Fruit fly (Drosophila melanogaster) whole organism, wandering third instar larva: Measurements from ENCODE around the gene Myc.

ENCODE experiments used
- Abd-B ChIP-seq: fragments of >200 bp; optimal IDR thresholded peaks from 2 replicates; lab custom pipeline; 2017; ENCODE audit warnings: missing biosample characterization, missing genetic modification characterization
- CG32264 ChIP-seq: fragments of 200-800 bp; sonication (Bioruptor generic); optimal IDR thresholded peaks from 2 replicates; lab custom pipeline; 2016; ENCODE audit warnings: missing biosample characterization, missing genetic modification characterization
- CG9705 ChIP-seq: fragments of 200-800 bp; sonication (Bioruptor generic); optimal IDR thresholded peaks from 2 replicates; lab custom pipeline; 2018; ENCODE audit warnings: missing biosample characterization, mild to moderate bottlenecking, missing genetic modification characterization
- CrebA ChIP-seq: fragments of 200-800 bp; sonication (Bioruptor generic); optimal IDR thresholded peaks from 2 replicates; lab custom pipeline; 2016; ENCODE audit warnings: missing biosample characterization, mild to moderate bottlenecking, missing genetic modification characterization, borderline replicate concordance
- Dif ChIP-seq: fragments of 200-275, 200-300 bp; sonication (Bioruptor generic); optimal IDR thresholded peaks from 2 replicates; lab custom pipeline; 2018; ENCODE audit warnings: missing biosample characterization, missing genetic modification characterization; ENCODE audit not compliant: partially characterized antibody
- GATAd ChIP-seq: sonication (Bioruptor generic); optimal IDR thresholded peaks from 2 replicates; lab custom pipeline; 2016; ENCODE audit warnings: missing biosample characterization, missing genetic modification characterization
- HLH106 ChIP-seq: fragments of 200-800 bp; optimal IDR thresholded peaks from 3 replicates; lab custom pipeline; 2019; ENCODE audit warnings: missing biosample characterization, mild to moderate bottlenecking, missing genetic modification characterization, moderate library complexity
- Hnf4 ChIP-seq: fragments of 200-800 bp; sonication (Bioruptor generic); optimal IDR thresholded peaks from 2 replicates; lab custom pipeline; 2016; ENCODE audit warnings: missing biosample characterization, mild to moderate bottlenecking, missing genetic modification characterization
- Hr83 ChIP-seq: fragments of 200-300 bp; sonication (Bioruptor generic); optimal IDR thresholded peaks from 2 replicates; lab custom pipeline; 2016; ENCODE audit warnings: missing biosample characterization, mild to moderate bottlenecking, missing genetic modification characterization, moderate library complexity; ENCODE audit not compliant: poor library complexity, severe bottlenecking
- Jra ChIP-seq: sonication (Bioruptor generic); optimal IDR thresholded peaks from 2 replicates; lab custom pipeline; 2016; ENCODE audit warnings: missing biosample characterization, missing genetic modification characterization
- Myc ChIP-seq: fragments of >200 bp; optimal IDR thresholded peaks from 2 replicates; lab custom pipeline; 2017
- N ChIP-seq: fragments of >200 bp; optimal IDR thresholded peaks from 2 replicates; lab custom pipeline; 2018; ENCODE audit warnings: missing biosample characterization, missing external identifiers, missing genetic modification characterization
- OdsH ChIP-seq: fragments of 200-800 bp; sonication (Bioruptor generic); optimal IDR thresholded peaks from 2 replicates; lab custom pipeline; 2016; ENCODE audit warnings: missing biosample characterization, mild to moderate bottlenecking, missing genetic modification characterization
- Rel ChIP-seq, 2 experiments: fragments of 200-800 bp; sonication (Bioruptor generic) in 1 of 2; optimal IDR thresholded peaks; 2 replicates in 1 of 2; 3 replicates in 1 of 2; lab custom pipeline; 2016 to 2019; ENCODE audit warnings: mild to moderate bottlenecking in 2 of 2, missing biosample characterization in 2 of 2, missing genetic modification characterization in 2 of 2, moderate library complexity in 1 of 2
- Sp1 ChIP-seq: fragments of 200-800 bp; sonication (Bioruptor generic); optimal IDR thresholded peaks from 3 replicates; lab custom pipeline; 2019; ENCODE audit warnings: missing biosample characterization, mild to moderate bottlenecking, missing genetic modification characterization, moderate library complexity
- Vsx2 ChIP-seq: fragments of 200-300, 225-300 bp; sonication (Bioruptor generic); optimal IDR thresholded peaks from 2 replicates; lab custom pipeline; 2018; ENCODE audit warnings: missing biosample characterization, missing genetic modification characterization; ENCODE audit not compliant: partially characterized antibody
- br ChIP-seq: fragments of 200-800 bp; sonication (Bioruptor generic); optimal IDR thresholded peaks from 2 replicates; lab custom pipeline; 2016; ENCODE audit warnings: missing biosample characterization, missing genetic modification characterization
- brk ChIP-seq: fragments of 200-800 bp; sonication (Bioruptor generic); optimal IDR thresholded peaks from 2 replicates; lab custom pipeline; 2016; ENCODE audit warnings: missing biosample characterization, mild to moderate bottlenecking, missing genetic modification characterization
- dl ChIP-seq, 2 experiments: fragments of 175-275, 200-275 bp in 1 of 2; fragments of 200-275 bp in 1 of 2; sonication (Bioruptor generic); optimal IDR thresholded peaks; lab custom pipeline; 2018; ENCODE audit warnings: mild to moderate bottlenecking in 2 of 2, missing biosample characterization in 2 of 2, missing genetic modification characterization in 2 of 2, moderate library complexity in 2 of 2; ENCODE audit not compliant: partially characterized antibody in 2 of 2, insufficient read depth in 1 of 2
- dmrt93B ChIP-seq: fragments of 200-800 bp; sonication (Bioruptor generic); optimal IDR thresholded peaks from 2 replicates; lab custom pipeline; 2018; ENCODE audit warnings: missing biosample characterization, mild to moderate bottlenecking, missing genetic modification characterization
- dsf ChIP-seq: sonication (Bioruptor generic); optimal IDR thresholded peaks from 2 replicates; lab custom pipeline; 2016; ENCODE audit warnings: missing biosample characterization, missing genetic modification characterization, borderline replicate concordance
- ey ChIP-seq: fragments of 200-800 bp; sonication (Bioruptor generic); optimal IDR thresholded peaks from 2 replicates; lab custom pipeline; 2016; ENCODE audit warnings: missing biosample characterization, missing genetic modification characterization
- foxo ChIP-seq, 2 experiments: fragments of 200-800 bp; sonication (Bioruptor generic); optimal IDR thresholded peaks; 2 replicates in 1 of 2; 3 replicates in 1 of 2; lab custom pipeline; 2016 to 2017; ENCODE audit warnings: missing biosample characterization in 2 of 2, missing genetic modification characterization in 2 of 2
- fru ChIP-seq: fragments of 200-800 bp; sonication (Bioruptor generic); optimal IDR thresholded peaks from 3 replicates; lab custom pipeline; 2016; ENCODE audit warnings: missing biosample characterization, mild to moderate bottlenecking, missing genetic modification characterization
- h ChIP-seq: fragments of 200-800 bp; sonication (Bioruptor generic); optimal IDR thresholded peaks from 3 replicates; lab custom pipeline; 2016; ENCODE audit warnings: missing biosample characterization, mild to moderate bottlenecking, missing genetic modification characterization
- jim ChIP-seq: fragments of 175-275, 200-325 bp; sonication (Bioruptor generic); optimal IDR thresholded peaks from 2 replicates; lab custom pipeline; 2016; ENCODE audit warnings: missing biosample characterization, mild to moderate bottlenecking, missing genetic modification characterization
- lola ChIP-seq: fragments of >200 bp; optimal IDR thresholded peaks from 2 replicates; lab custom pipeline; 2017; ENCODE audit warnings: missing biosample characterization, missing genetic modification characterization
- pan ChIP-seq: fragments of >200 bp; optimal IDR thresholded peaks from 2 replicates; lab custom pipeline; 2017
- psq ChIP-seq: fragments of 200-800 bp; sonication (Bioruptor generic); optimal IDR thresholded peaks from 3 replicates; lab custom pipeline; 2017; ENCODE audit warnings: missing biosample characterization, mild to moderate bottlenecking, missing genetic modification characterization, moderate library complexity
- rgr ChIP-seq: fragments of 200-800 bp; sonication (Bioruptor generic); optimal IDR thresholded peaks from 3 replicates; lab custom pipeline; 2016; ENCODE audit warnings: missing biosample characterization, mild to moderate bottlenecking, missing genetic modification characterization
- sage ChIP-seq: fragments of 200-800 bp; sonication (Bioruptor generic); optimal IDR thresholded peaks from 2 replicates; lab custom pipeline; 2016; ENCODE audit warnings: missing biosample characterization, mild to moderate bottlenecking, missing genetic modification characterization
- sv ChIP-seq: fragments of 200-800 bp; sonication (Bioruptor generic); optimal IDR thresholded peaks from 3 replicates; lab custom pipeline; 2016; ENCODE audit warnings: missing biosample characterization, missing genetic modification characterization
- tai ChIP-seq: sonication (Bioruptor generic); optimal IDR thresholded peaks from 2 replicates; lab custom pipeline; 2016; ENCODE audit warnings: missing biosample characterization, missing genetic modification characterization
- usp ChIP-seq: fragments of >200 bp; optimal IDR thresholded peaks from 2 replicates; lab custom pipeline; 2017; ENCODE audit warnings: missing biosample characterization, missing genetic modification characterization
- woc ChIP-seq: sonication (Bioruptor generic); optimal IDR thresholded peaks from 2 replicates; lab custom pipeline; 2016; ENCODE audit warnings: missing biosample characterization, mild to moderate bottlenecking, missing genetic modification characterization

Myc gene

dm6 chrX:3404698-3405097 lies 31.7 kb downstream of the Myc start:
- TF ChIP-seq Sp1 (GFP tag; lab: Kevin White, UChicago) (no peak), CG32264 (GFP tag; lab: Kevin White, UChicago) (no peak), pan (no peak), Jra (no peak), brk (GFP tag; lab: Kevin White, UChicago) (no peak), br (GFP tag; lab: Kevin White, UChicago) (no peak), rgr (GFP tag; lab: Kevin White, UChicago) (no peak), GATAd (GFP tag; lab: Kevin White, UChicago) (no peak), foxo (GFP tag; optimal IDR thresholded peaks at IDR 0.05; lab: Kevin White, UChicago) (no peak)

DNA sequence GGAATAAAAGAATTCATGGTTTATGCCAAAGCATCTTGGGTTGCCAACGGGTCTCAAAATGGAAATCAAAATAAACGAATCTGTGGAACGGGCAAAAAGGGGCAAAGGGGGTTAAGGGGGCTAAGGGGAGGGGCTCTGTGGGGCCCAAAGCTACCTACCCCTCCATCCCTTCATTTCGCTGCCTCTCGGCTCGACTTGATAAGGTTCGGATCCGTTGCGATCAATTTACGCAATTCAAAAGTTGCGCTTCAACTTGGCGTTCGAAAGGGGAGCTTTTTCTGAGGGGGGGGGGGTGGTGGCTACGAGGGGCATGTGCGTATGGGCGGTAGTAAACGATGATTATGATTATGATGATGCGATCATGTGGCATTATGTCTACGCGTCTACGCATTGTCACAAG lies 32.5 kb downstream of the Myc start:
- TF ChIP-seq foxo (GFP tag; optimal IDR thresholded peaks at IDR 0.05; lab: Kevin White, UChicago): no peak
- no peak for TF ChIP-seq psq (GFP tag; lab: Kevin White, UChicago)
- no peak for TF ChIP-seq usp
- no peak for TF ChIP-seq CG9705 (GFP tag; lab: Kevin White, UChicago)
- TF ChIP-seq jim (GFP tag; lab: Kevin White, UChicago): no peak
- TF ChIP-seq Rel (GFP tag; optimal IDR thresholded peaks at IDR 0.05; lab: Kevin White, UChicago): no peak
- no peak for TF ChIP-seq Rel (tag; optimal IDR thresholded peaks at IDR 0.05; lab: Kevin White, UChicago)
- no peak for TF ChIP-seq Jra
- no peak for TF ChIP-seq Myc (lab: Kevin White, UChicago)
- TF ChIP-seq br (GFP tag; lab: Kevin White, UChicago): no peak
- TF ChIP-seq Hr83 (GFP tag; lab: Kevin White, UChicago): no peak
- TF ChIP-seq lola: no peak
- TF ChIP-seq dl (GFP tag; optimal IDR thresholded peaks at IDR 0.05; lab: Kevin White, UChicago; ENCODE audit: insufficient read depth in 1 of 2, partially characterized antibody in 2 of 2): no peak
- TF ChIP-seq Vsx2 (GFP tag; lab: Kevin White, UChicago): no peak
- TF ChIP-seq Abd-B (GFP tag; lab: Kevin White, UChicago): no peak
- no peak for TF ChIP-seq tai (GFP tag; lab: Kevin White, UChicago)
- TF ChIP-seq ey (GFP tag; lab: Kevin White, UChicago): no peak
- no peak for TF ChIP-seq sage (GFP tag; lab: Kevin White, UChicago)

- no peak for TF ChIP-seq Myc (lab: Kevin White, UChicago)
- peak; percentile 81 for TF ChIP-seq Hnf4
- no peak for TF ChIP-seq GATAd (GFP tag; lab: Kevin White, UChicago)
- peak in 1 of 2 experiments; percentile 38 for TF ChIP-seq dl (GFP tag; optimal IDR thresholded peaks at IDR 0.05; lab: Kevin White, UChicago; ENCODE audit: insufficient read depth in 1 of 2, partially characterized antibody in 2 of 2)
- peak; percentile 35 to 90 for TF ChIP-seq foxo (GFP tag; optimal IDR thresholded peaks at IDR 0.05; lab: Kevin White, UChicago)
- TF ChIP-seq dmrt93B (GFP tag; lab: Kevin White, UChicago): peak; percentile 55
- peak; percentile 25 for TF ChIP-seq CG9705 (GFP tag; lab: Kevin White, UChicago)
- TF ChIP-seq brk (GFP tag; lab: Kevin White, UChicago): peak; percentile 77
- peak; percentile 22 for TF ChIP-seq dsf (GFP tag; lab: Kevin White, UChicago)
- TF ChIP-seq CG32264 (GFP tag; lab: Kevin White, UChicago): peak; percentile 73
- TF ChIP-seq woc (GFP tag; lab: Kevin White, UChicago): peak; percentile 92
- TF ChIP-seq ey (GFP tag; lab: Kevin White, UChicago): peak; percentile 92
- TF ChIP-seq sage (GFP tag; lab: Kevin White, UChicago): peak; percentile 78
- TF ChIP-seq N (GFP tag; lab: Kevin White, UChicago): no peak
- TF ChIP-seq Abd-B (GFP tag; lab: Kevin White, UChicago): no peak
- TF ChIP-seq br (GFP tag; lab: Kevin White, UChicago): peak; percentile 87
- peak; percentile 48 for TF ChIP-seq Sp1 (GFP tag; lab: Kevin White, UChicago)
- TF ChIP-seq Dif (GFP tag; lab: Kevin White, UChicago): peak; percentile 26
- peak; percentile 52 for TF ChIP-seq CrebA
- no peak for TF ChIP-seq Vsx2 (GFP tag; lab: Kevin White, UChicago)
- peak; percentile 93 for TF ChIP-seq fru (GFP tag; lab: Kevin White, UChicago)
- peak; percentile 87 for TF ChIP-seq h
- TF ChIP-seq rgr (GFP tag; lab: Kevin White, UChicago): peak; percentile 84
- peak; percentile 70 for TF ChIP-seq Jra
- TF ChIP-seq OdsH (GFP tag; lab: Kevin White, UChicago): peak; percentile 83
- no peak for TF ChIP-seq sv
- TF ChIP-seq pan: no peak
- TF ChIP-seq tai (GFP tag; lab: Kevin White, UChicago): no peak
- peak; percentile 79 for TF ChIP-seq jim (GFP tag; lab: Kevin White, UChicago)
- TF ChIP-seq Rel (GFP tag; optimal IDR thresholded peaks at IDR 0.05; lab: Kevin White, UChicago): peak; percentile 78
- peak; percentile 61 for TF ChIP-seq Rel (tag; optimal IDR thresholded peaks at IDR 0.05; lab: Kevin White, UChicago)
- peak; percentile 27 for TF ChIP-seq Hr83 (GFP tag; lab: Kevin White, UChicago)
- TF ChIP-seq HLH106 (tag; lab: Kevin White, UChicago): peak; percentile 59
- TF ChIP-seq psq (GFP tag; lab: Kevin White, UChicago): peak; percentile 77
Measured at dm6 chrX:3407760-3408608, 35.0 kb downstream of the Myc start.
